Worm (Caenorhabditis elegans): ENCODE data around the gene F09D12.2.

F09D12.2 gene

DNA sequence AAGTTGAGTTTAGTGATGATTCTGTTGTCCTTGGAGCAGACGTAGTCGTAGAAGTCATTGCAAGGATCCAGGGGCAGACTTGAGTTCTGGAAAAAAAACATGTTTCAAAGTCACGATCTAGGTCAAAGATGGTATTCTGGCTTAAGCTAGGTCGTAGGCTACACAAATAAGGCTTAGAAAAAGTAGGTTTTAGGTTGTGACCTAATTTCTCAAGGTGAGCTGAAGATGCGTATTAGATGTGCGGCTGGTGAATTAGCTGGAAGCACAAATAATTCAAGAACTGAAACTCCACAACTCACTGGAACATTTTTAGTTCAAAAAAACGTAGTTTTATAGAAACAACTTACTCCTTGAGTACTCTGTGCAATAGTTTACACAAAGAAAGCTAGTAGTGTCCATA is at the start of gene F09D12.2:
F09D12.2 (minus strand) TSS at position 101 of the 400 bp plus-strand sequence.
- no peak for TF ChIP-seq nhr-28 (tag; optimal IDR thresholded peaks at IDR 0.05)
- TF ChIP-seq flh-1 (GFP tag; optimal IDR thresholded peaks at IDR 0.05) = no peak
- no peak for TF ChIP-seq bed-3 (GFP tag; optimal IDR thresholded peaks at IDR 0.05)
- TF ChIP-seq elt-1 (tag; optimal IDR thresholded peaks at IDR 0.05; ENCODE audit: borderline replicate concordance, insufficient read depth) = no peak
- TF ChIP-seq zip-8 (tag; optimal IDR thresholded peaks at IDR 0.05) = no peak
- TF ChIP-seq lin-32 (GFP tag; optimal IDR thresholded peaks at IDR 0.05) = no peak
- no peak for TF ChIP-seq cnd-1 (tag; optimal IDR thresholded peaks at IDR 0.05)
- no peak for TF ChIP-seq elt-3 (tag; optimal IDR thresholded peaks at IDR 0.05)
- TF ChIP-seq pha-4 (tag; optimal IDR thresholded peaks at IDR 0.05) = no peak
- TF ChIP-seq mls-2 (tag; optimal IDR thresholded peaks at IDR 0.05) = no peak
- no peak for TF ChIP-seq nhr-76 (tag; optimal IDR thresholded peaks at IDR 0.05)
- TF ChIP-seq ceh-39 (tag; optimal IDR thresholded peaks at IDR 0.05) = no peak
- no peak for TF ChIP-seq nhr-2 (tag; optimal IDR thresholded peaks at IDR 0.05)
- no peak for TF ChIP-seq ceh-83 (GFP tag; optimal IDR thresholded peaks at IDR 0.05)
- no peak for TF ChIP-seq lsy-2 (tag; optimal IDR thresholded peaks at IDR 0.05)
- TF ChIP-seq drap-1 (GFP tag; optimal IDR thresholded peaks at IDR 0.05) = no peak
- no peak for TF ChIP-seq sptf-1 (tag; optimal IDR thresholded peaks at IDR 0.05)
- TF ChIP-seq tbx-8 (GFP tag; optimal IDR thresholded peaks at IDR 0.05) = no peak
- no peak for TF ChIP-seq nhr-12 (tag; optimal IDR thresholded peaks at IDR 0.05)
- no peak for TF ChIP-seq snpc-4 (tag; optimal IDR thresholded peaks at IDR 0.05)

DNA sequence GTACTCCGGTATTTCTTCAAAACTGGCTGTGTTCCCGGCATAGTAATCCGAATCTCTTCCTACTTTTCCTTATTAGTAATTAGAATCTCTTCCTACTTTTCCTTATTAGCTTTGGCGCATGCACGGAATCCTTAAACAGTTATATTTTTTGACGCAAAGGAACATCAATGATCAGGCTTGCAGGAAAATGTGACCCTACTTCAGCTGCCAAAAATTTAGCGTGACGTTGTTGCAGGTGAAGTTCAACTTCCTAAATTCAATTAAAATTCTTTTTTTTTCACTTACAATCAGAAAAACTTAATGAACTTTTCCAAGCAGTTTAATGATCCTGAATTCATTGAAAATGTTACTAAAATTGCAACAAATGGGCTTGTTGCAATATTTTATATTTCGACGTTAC is 49.3 kb upstream of the F09D12.2 start, which contains the start of gene srz-79:
srz-79 (plus strand) TSS at position 301 of the 400 bp plus-strand sequence.
- TF ChIP-seq mep-1 (tag; optimal IDR thresholded peaks at IDR 0.05) (no peak), ces-1 (GFP tag; optimal IDR thresholded peaks at IDR 0.05) (no peak), mab-5 (tag; optimal IDR thresholded peaks at IDR 0.05) (no peak), lin-13 (tag; optimal IDR thresholded peaks at IDR 0.05) (no peak), nhr-28 (tag; optimal IDR thresholded peaks at IDR 0.05) (no peak), mls-2 (tag; optimal IDR thresholded peaks at IDR 0.05) (no peak), tbx-8 (GFP tag; optimal IDR thresholded peaks at IDR 0.05) (no peak), pha-4 (tag; optimal IDR thresholded peaks at IDR 0.05) (no peak), ceh-39 (tag; optimal IDR thresholded peaks at IDR 0.05) (no peak)

DNA sequence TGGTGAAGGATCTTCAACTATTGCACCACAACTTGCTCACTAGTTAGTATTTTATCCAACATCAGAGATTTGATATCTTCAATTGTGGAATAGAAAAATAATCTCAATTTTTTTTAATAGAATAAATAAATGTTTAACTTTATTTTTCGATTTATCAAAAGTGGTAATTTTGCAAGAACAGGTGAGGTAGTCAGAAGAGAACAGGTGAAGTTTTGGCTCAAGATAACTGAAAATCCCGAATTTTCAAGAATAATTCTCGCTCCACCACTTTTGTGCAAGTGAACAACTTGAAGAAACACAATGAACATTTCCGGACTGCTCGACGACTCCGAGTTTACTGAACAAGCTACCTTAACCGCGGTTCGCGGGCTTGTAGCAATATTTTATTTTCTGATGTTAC is 47.5 kb upstream of the F09D12.2 start, which contains the start of gene srz-78:
srz-78 (plus strand) TSS at position 301 of the 400 bp plus-strand sequence.
- no peak for TF ChIP-seq M03D4.4 (tag; optimal IDR thresholded peaks at IDR 0.05)
- no peak for TF ChIP-seq nhr-237 (tag; optimal IDR thresholded peaks at IDR 0.05)
- no peak for TF ChIP-seq elt-3 (tag; optimal IDR thresholded peaks at IDR 0.05)
- no peak for TF ChIP-seq flh-1 (GFP tag; optimal IDR thresholded peaks at IDR 0.05)
- no peak for TF ChIP-seq drap-1 (GFP tag; optimal IDR thresholded peaks at IDR 0.05)
- no peak for TF ChIP-seq ztf-11 (tag; optimal IDR thresholded peaks at IDR 0.05)
- no peak for TF ChIP-seq sptf-1 (tag; optimal IDR thresholded peaks at IDR 0.05)
- no peak for TF ChIP-seq bed-3 (GFP tag; optimal IDR thresholded peaks at IDR 0.05)
- TF ChIP-seq lsy-2 (tag; optimal IDR thresholded peaks at IDR 0.05) = no peak
- no peak for TF ChIP-seq ceh-43 (GFP tag; optimal IDR thresholded peaks at IDR 0.05)
- TF ChIP-seq ces-1 (GFP tag; optimal IDR thresholded peaks at IDR 0.05) = no peak

DNA sequence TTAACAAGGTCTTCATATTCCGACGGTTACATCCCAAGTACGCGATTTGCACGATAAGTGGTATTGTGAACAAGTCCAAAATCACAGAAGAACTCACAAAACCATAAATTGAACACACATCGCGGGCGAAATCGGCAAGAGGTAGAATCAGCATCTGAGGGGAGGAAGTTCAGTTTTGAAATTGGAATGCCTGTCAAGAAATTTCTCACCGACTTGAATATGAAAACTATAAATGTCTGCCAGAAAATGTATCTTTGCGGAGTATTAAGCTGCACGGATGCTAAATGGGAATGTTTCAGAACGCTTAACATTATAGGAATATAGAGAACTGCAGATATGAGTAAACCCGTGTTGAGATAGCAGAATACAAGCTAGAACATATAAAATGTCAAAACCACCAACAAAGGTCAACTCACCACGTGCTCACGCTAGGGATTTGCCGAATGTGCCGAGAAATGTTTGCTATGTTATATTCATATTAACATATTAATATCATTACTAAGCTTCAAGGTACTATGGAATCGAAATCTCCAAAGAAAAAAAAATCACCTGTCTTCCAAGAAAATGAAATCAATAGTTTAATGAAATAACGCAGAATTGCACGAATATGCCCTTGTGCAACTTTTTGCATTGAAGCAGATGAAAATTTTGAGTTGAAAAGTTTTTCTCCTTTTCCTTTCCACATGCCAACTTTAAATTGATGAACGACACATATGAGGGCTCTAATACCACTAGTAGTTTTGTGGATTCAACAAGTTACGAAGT is 38.4 kb upstream of the F09D12.2 start, which contains the start of gene srz-82:
srz-82 (plus strand) TSS at position 701 of the 765 bp plus-strand sequence.
- TF ChIP-seq hlh-1 (tag; optimal IDR thresholded peaks at IDR 0.05) = no peak
- no peak for TF ChIP-seq nhr-76 (tag; optimal IDR thresholded peaks at IDR 0.05)
- no peak for TF ChIP-seq ztf-11 (tag; optimal IDR thresholded peaks at IDR 0.05)
- TF ChIP-seq zip-8 (tag; optimal IDR thresholded peaks at IDR 0.05) = no peak
- TF ChIP-seq nhr-2 (tag; optimal IDR thresholded peaks at IDR 0.05) = no peak

DNA sequence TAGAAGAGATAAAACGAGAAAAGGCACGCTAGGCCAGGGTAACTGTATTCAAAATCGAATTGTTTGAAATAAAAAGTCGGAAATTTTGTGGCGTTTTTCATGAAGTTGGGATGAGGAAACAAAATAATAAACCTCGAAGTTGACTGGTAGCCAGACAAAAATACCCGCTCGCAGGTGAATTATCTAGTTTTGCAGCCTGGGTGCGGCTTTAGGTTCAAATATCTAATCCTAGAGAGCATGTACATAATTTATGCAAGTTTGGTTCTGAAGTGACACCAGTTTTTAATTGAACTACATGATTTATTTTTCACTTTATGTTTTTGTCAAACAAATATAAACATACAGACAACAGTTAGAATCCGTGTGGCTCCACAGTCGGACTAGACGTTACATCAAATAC is 37.8 kb upstream of the F09D12.2 start, which contains the start of gene srz-37:
srz-37 (minus strand) TSS at position 101 of the 400 bp plus-strand sequence.
- no peak for TF ChIP-seq mab-5 (tag; optimal IDR thresholded peaks at IDR 0.05)

Measured in whole organism, mixed stage, embryonic.